Worm (Caenorhabditis elegans) whole organism, young adult: ENCODE measurements around the gene Y42H9AR.4.

ENCODE experiments used
- chd-7 ChIP-seq: sonication (generic microtip); optimal IDR thresholded peaks from 2 replicates; lab custom pipeline; 2016; ENCODE audit warnings: mild to moderate bottlenecking, missing genetic modification characterization, moderate library complexity, missing compliant biosample characterization
- unc-130 ChIP-seq: sonication (generic microtip); optimal IDR thresholded peaks from 2 replicates; lab custom pipeline; 2016; ENCODE audit warnings: missing genetic modification reagents, missing genetic modification characterization, missing compliant biosample characterization

- TF ChIP-seq chd-7 (tag; lab: Kevin White, UChicago) = no peak
- no peak for TF ChIP-seq unc-130 (GFP tag; lab: Kevin White, UChicago)
These were observed 3.4 kb upstream of the Y42H9AR.4 start, which contains the start of gene irld-8 for ce11 chrIV:8115462-8115861.
